Worm (Caenorhabditis elegans): ENCODE results near the gene Y45F10D.6.

The Y45F10D.6 gene

DNA sequence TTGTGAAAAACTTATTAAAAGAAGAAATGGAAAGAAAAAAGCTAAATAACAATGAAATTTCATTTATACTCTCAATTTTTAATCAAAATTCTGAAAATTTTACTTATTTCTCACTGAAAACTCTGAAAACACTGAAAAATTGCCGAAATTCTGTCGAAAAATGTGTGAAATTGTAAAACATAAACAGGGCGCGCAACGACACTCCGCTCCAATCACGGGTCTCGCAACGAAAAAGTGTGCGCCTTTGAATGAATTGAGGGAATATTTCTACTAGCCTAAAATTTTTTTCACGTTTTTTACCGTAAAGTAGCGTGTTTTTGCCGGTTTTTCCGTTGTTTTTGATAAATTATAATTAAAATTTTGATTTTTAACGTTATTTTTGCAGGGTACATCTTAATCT is 20.2 kb downstream of the Y45F10D.6 start, which contains the start of gene rpl-18 (continued):
- TF ChIP-seq rbr-2 (tag; optimal IDR thresholded peaks at IDR 0.05), result peak; percentile 45
- peak; percentile 86 for TF ChIP-seq mes-2 (tag; optimal IDR thresholded peaks at IDR 0.05; ENCODE audit: poor library complexity, severe bottlenecking)
- TF ChIP-seq nhr-10 (tag; optimal IDR thresholded peaks at IDR 0.05), result no peak
- TF ChIP-seq daf-16 (GFP tag; optimal IDR thresholded peaks at IDR 0.05), result no peak
- peak; percentile 49 for TF ChIP-seq daf-16 (tag; optimal IDR thresholded peaks at IDR 0.05)
- peak; percentile 80 for TF ChIP-seq dpl-1 (GFP tag; optimal IDR thresholded peaks at IDR 0.05)

DNA sequence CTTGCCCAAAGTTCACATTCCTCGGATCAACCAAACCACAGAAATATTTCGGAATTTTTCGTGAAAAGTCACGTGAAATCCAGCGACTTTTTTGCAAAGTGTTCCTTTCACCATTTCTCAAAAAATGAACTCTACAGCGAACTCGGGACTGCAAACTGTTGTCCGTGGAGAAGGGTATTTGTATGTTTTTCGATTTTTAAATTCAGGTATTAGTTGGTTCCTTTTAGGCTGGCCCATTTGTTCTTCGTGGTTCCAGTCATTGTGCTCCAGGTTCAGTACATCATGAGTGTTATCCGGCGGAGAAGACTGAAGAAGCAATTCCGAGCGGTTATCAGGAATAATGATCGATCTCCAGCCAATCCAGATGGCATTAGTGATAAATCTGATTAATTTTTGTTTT is 21.0 kb downstream of the Y45F10D.6 start:
- TF ChIP-seq ceh-20 (GFP tag; IDR thresholded peaks at IDR 0.05), result no peak
- TF ChIP-seq lir-3 (tag; optimal IDR thresholded peaks at IDR 0.05), result no peak
- no peak for TF ChIP-seq hif-1 (tag; optimal IDR thresholded peaks at IDR 0.05)
- peak; percentile 18 for TF ChIP-seq aha-1 (tag)
- TF ChIP-seq ces-1 (GFP tag; optimal IDR thresholded peaks at IDR 0.05), result no peak
- no peak for TF ChIP-seq hlh-30 (tag; optimal IDR thresholded peaks at IDR 0.05; ENCODE audit: insufficient read depth)
- no peak for TF ChIP-seq dmd-9 (GFP tag; IDR thresholded peaks at IDR 0.05)
- TF ChIP-seq nhr-76 (tag; optimal IDR thresholded peaks at IDR 0.05), result no peak
- no peak for TF ChIP-seq hmg-1.1 (GFP tag; IDR thresholded peaks at IDR 0.05)
- TF ChIP-seq unc-62 (GFP tag; optimal IDR thresholded peaks at IDR 0.05 in 1 of 2), result peak in 1 of 2 experiments; percentile 88
- no peak for TF ChIP-seq unc-62 (tag; optimal IDR thresholded peaks at IDR 0.05)
- no peak for TF ChIP-seq nhr-25 (tag; optimal IDR thresholded peaks at IDR 0.05; ENCODE audit: borderline replicate concordance, insufficient read depth)
- TF ChIP-seq ctbp-1 (GFP tag; IDR thresholded peaks at IDR 0.05), result no peak
- no peak for TF ChIP-seq skn-1 (tag; optimal IDR thresholded peaks at IDR 0.05)
- TF ChIP-seq lim-7 (GFP tag; IDR thresholded peaks at IDR 0.05), result no peak
- TF ChIP-seq ceh-28 (tag; optimal IDR thresholded peaks at IDR 0.05), result no peak
- peak; percentile 43; the same call in 1 of the 2 replicates for TF ChIP-seq snpc-1.2 (GFP tag; IDR thresholded peaks at IDR 0.05)
- no peak for TF ChIP-seq sdz-12 (GFP tag; optimal IDR thresholded peaks at IDR 0.05)

DNA sequence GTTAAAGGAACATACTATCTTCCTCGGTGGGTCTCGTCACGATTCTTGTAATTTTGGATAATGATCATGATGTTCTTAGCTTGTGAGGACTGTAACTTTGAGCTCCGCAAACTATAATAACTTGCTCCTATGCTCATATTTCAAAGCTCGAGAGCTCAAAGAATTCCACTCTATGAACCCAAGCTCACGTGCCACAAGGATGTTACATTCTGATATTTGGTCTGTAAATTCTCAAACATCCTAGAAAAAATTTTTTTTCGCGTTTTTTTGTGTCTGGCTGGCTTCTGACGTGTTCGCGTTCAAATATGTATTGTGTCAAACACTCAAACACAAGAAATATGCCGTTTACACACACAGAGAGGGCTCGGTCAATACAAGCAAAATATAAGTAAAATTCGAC is 21.6 kb downstream of the Y45F10D.6 start, which contains the start of gene Y45F10D.16:
Gene Y45F10D.16 (plus strand): TSS at position 301 of the 400 bp plus-strand sequence.
- no peak for TF ChIP-seq zip-11 (GFP tag; IDR thresholded peaks at IDR 0.05)
- no peak for TF ChIP-seq T26A8.4 (GFP tag; IDR thresholded peaks at IDR 0.05)
- TF ChIP-seq nhr-102 (tag; optimal IDR thresholded peaks at IDR 0.05), result no peak
- no peak for TF ChIP-seq snpc-1.2 (GFP tag; IDR thresholded peaks at IDR 0.05)
- TF ChIP-seq rbr-2 (tag; optimal IDR thresholded peaks at IDR 0.05), result no peak
- TF ChIP-seq daf-12 (tag; optimal IDR thresholded peaks at IDR 0.05), result no peak

DNA sequence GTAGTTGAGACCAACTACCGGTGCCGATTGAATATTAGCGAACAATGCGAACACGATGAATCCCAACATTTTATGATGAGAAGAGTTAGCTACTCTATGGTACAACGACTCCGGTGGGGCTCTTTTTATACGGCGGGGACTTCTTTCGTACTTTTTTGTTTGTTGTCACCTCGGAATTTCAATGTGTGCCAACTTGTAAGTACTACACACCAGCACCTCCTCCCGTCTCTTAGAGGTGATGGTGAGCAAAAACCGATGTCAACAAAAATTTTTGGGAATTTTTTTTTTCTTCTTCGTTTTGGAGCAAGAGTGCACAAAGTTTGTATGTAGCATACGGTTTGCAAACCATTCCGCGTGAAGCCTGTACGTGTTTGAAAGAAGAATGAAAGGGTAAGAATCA is 23.1 kb downstream of the Y45F10D.6 start, which contains the start of gene Y45F10D.2:
Gene Y45F10D.2 (minus strand): TSS at position 101 of the 400 bp plus-strand sequence.
- TF ChIP-seq aha-1 (tag) (peak; percentile 1), daf-12 (tag; optimal IDR thresholded peaks at IDR 0.05) (no peak)

DNA sequence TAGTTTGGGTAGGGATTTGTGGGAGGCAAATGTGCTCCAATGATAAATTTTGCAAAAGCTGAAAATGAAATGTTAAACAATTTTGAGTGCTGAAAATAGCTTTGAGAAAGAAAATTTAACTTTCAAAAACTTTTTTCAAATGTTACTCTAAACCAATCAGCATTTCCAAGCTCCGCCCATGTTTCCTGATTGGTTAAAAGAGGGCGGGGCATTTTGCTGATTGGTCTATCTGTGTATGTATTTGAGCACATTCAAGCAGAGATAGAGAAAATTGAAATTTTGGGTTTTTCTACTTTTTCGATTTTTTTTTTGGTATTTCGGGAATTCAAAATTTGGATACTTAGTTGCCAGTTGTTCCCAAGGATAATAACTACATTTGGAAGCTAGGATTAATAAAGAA is 33.0 kb downstream of the Y45F10D.6 start:
- TF ChIP-seq zip-2 (tag; optimal IDR thresholded peaks at IDR 0.05) (no peak), fkh-10 (GFP tag; optimal IDR thresholded peaks at IDR 0.05) (no peak), nhr-102 (tag; optimal IDR thresholded peaks at IDR 0.05) (no peak), ZK337.2 (GFP tag; IDR thresholded peaks at IDR 0.05) (no peak), T26A8.4 (GFP tag; IDR thresholded peaks at IDR 0.05) (no peak), nhr-111 (GFP tag; optimal IDR thresholded peaks at IDR 0.05) (no peak), F37D6.2 (tag; optimal IDR thresholded peaks at IDR 0.05) (no peak), nhr-48 (tag; optimal IDR thresholded peaks at IDR 0.05) (no peak), aha-1 (tag) (no peak), lin-39 (tag; optimal IDR thresholded peaks at IDR 0.05) (no peak), dmd-8 (GFP tag; IDR thresholded peaks at IDR 0.05) (no peak), spr-3 (GFP tag; optimal IDR thresholded peaks at IDR 0.05) (no peak), vab-7 (GFP tag; IDR thresholded peaks at IDR 0.05) (no peak)
